Worm (Caenorhabditis elegans) whole organism, L4 larva: ENCODE results near the gene srt-3.

Source experiments
- F26F4.8 ChIP-seq: fragments of 200-800 bp; sonication (Bioruptor generic); conservative IDR thresholded peaks from 2 replicates; pipeline ENCODE4 v1.3.6; 2022; ENCODE audit warnings: missing genetic modification characterization, missing compliant biosample characterization
- F49E8.2 ChIP-seq: sonication (generic microtip); optimal IDR thresholded peaks from 2 replicates; lab custom pipeline; 2016; ENCODE audit warnings: missing compliant biosample characterization, mild to moderate bottlenecking, missing genetic modification characterization, borderline replicate concordance
- T20F7.1 ChIP-seq: fragments of 200-800 bp; sonication (Bioruptor generic); optimal IDR thresholded peaks from 2 replicates; lab custom pipeline; 2018; ENCODE audit warnings: mild to moderate bottlenecking, missing genetic modification characterization, missing compliant biosample characterization
- aha-1 ChIP-seq: fragments of 150-350 bp; peaks from one replicate; lab custom pipeline; 2014; ENCODE audit warnings: missing biosample characterization, missing genetic modification characterization
- aly-2 ChIP-seq: sonication (generic microtip); optimal IDR thresholded peaks from 2 replicates; lab custom pipeline; 2018; ENCODE audit warnings: missing biosample characterization, missing genetic modification characterization
- ceh-20 ChIP-seq: fragments of 200-800 bp; sonication (Bioruptor generic); IDR thresholded peaks from 2 replicates; pipeline ENCODE4 v1.3.6; 2022; ENCODE audit warnings: missing genetic modification reagents, missing genetic modification characterization, missing compliant biosample characterization
- ceh-44 ChIP-seq: fragments of 200-800 bp; sonication (Bioruptor generic); IDR thresholded peaks from 2 replicates; pipeline ENCODE4 v1.3.6; 2022; ENCODE audit warnings: missing genetic modification reagents, missing genetic modification characterization, missing compliant biosample characterization
- ces-1 ChIP-seq: fragments of 150-350 bp; sonication (generic microtip); optimal IDR thresholded peaks from 4 replicates; lab custom pipeline; 2014; ENCODE audit warnings: missing biosample characterization, missing genetic modification reagents, missing genetic modification characterization
- dmd-6 ChIP-seq: fragments of 200-800 bp; sonication (Bioruptor generic); IDR thresholded peaks from 2 replicates; pipeline ENCODE4 v1.3.6; 2022; ENCODE audit warnings: missing genetic modification reagents, missing genetic modification characterization, missing compliant biosample characterization
- egl-27 ChIP-seq: sonication (generic microtip); optimal IDR thresholded peaks from 3 replicates; lab custom pipeline; 2017; ENCODE audit warnings: missing biosample characterization, missing genetic modification reagents, missing genetic modification characterization
- lim-7 ChIP-seq: fragments of 200-800 bp; sonication (Bioruptor generic); IDR thresholded peaks from 2 replicates; pipeline ENCODE4 v1.3.6; 2022; ENCODE audit warnings: missing genetic modification characterization, missing compliant biosample characterization
- lin-15B ChIP-seq: fragments of 150-350 bp; sonication (generic microtip); optimal IDR thresholded peaks from 3 replicates; lab custom pipeline; 2014; ENCODE audit warnings: missing biosample characterization, missing genetic modification characterization
- lin-39 ChIP-seq: fragments of 150-350 bp; optimal IDR thresholded peaks from 2 replicates; lab custom pipeline; 2014; ENCODE audit warnings: missing biosample characterization, missing genetic modification reagents, missing genetic modification characterization
- lsy-2 ChIP-seq, 2 experiments: fragments of 150-350 bp in 1 of 2; sonication (generic microtip) in 1 of 2; optimal IDR thresholded peaks; 2 replicates each; lab custom pipeline; 2014 to 2017; ENCODE audit warnings: missing biosample characterization in 2 of 2, missing genetic modification characterization in 2 of 2
- madf-9 ChIP-seq: fragments of 200-800 bp; sonication (Bioruptor generic); conservative IDR thresholded peaks from 2 replicates; pipeline ENCODE4 v1.3.6; 2022; ENCODE audit warnings: missing genetic modification reagents, missing genetic modification characterization, missing compliant biosample characterization
- mdl-1 ChIP-seq, 2 experiments: fragments of 150-350 bp in 1 of 2; sonication (generic microtip) in 1 of 2; optimal IDR thresholded peaks; 2 replicates each; lab custom pipeline; 2014 to 2017; ENCODE audit warnings: missing biosample characterization in 2 of 2, missing genetic modification characterization in 2 of 2
- mxl-3 ChIP-seq: fragments of 200-800 bp; sonication (Bioruptor generic); optimal IDR thresholded peaks from 2 replicates; lab custom pipeline; 2018; ENCODE audit warnings: mild to moderate bottlenecking, missing genetic modification characterization, missing compliant biosample characterization
- nhr-10 ChIP-seq: fragments of 150-350 bp; optimal IDR thresholded peaks from 2 replicates; lab custom pipeline; 2014; ENCODE audit warnings: missing biosample characterization, missing genetic modification characterization
- nhr-11 ChIP-seq: fragments of 150-350 bp; optimal IDR thresholded peaks from 2 replicates; lab custom pipeline; 2014; ENCODE audit warnings: missing biosample characterization, missing genetic modification characterization
- nhr-111 ChIP-seq: fragments of 200-800 bp; sonication (Bioruptor generic); optimal IDR thresholded peaks from 2 replicates; lab custom pipeline; 2018; ENCODE audit warnings: mild to moderate bottlenecking, missing genetic modification characterization, missing compliant biosample characterization
- nhr-41 ChIP-seq: fragments of 200-800 bp; sonication (Bioruptor generic); IDR thresholded peaks from 2 replicates; pipeline ENCODE4 v1.3.6; 2022; ENCODE audit warnings: missing genetic modification reagents, missing genetic modification characterization, missing compliant biosample characterization
- nhr-76 ChIP-seq: fragments of 150-350 bp; optimal IDR thresholded peaks from 2 replicates; lab custom pipeline; 2014; ENCODE audit warnings: missing biosample characterization, missing genetic modification characterization
- php-3 ChIP-seq: fragments of 200-800 bp; sonication (Bioruptor generic); IDR thresholded peaks from 2 replicates; pipeline ENCODE4 v1.3.6; 2022; ENCODE audit warnings: missing genetic modification reagents, missing genetic modification characterization, missing compliant biosample characterization
- rbr-2 ChIP-seq: sonication (generic microtip); optimal IDR thresholded peaks from 2 replicates; lab custom pipeline; 2016; ENCODE audit warnings: missing genotype, missing genetic modification characterization, missing compliant biosample characterization
- skn-1 ChIP-seq: fragments of 150-350 bp; optimal IDR thresholded peaks from 2 replicates; lab custom pipeline; 2014; ENCODE audit warnings: missing biosample characterization, missing genetic modification characterization
- tag-97 ChIP-seq: fragments of 200-800 bp; sonication (Bioruptor generic); IDR thresholded peaks from 2 replicates; pipeline ENCODE4 v1.3.6; 2022; ENCODE audit warnings: missing genetic modification characterization, missing compliant biosample characterization
- unc-62 ChIP-seq, 3 experiments: fragments of 150-350 bp in 1 of 3; sonication (generic microtip); optimal IDR thresholded peaks in 2 of 3; peaks in 1 of 3; 1 replicate in 1 of 3; 2 replicates in 2 of 3; lab custom pipeline; 2014 to 2017; ENCODE audit warnings: missing biosample characterization in 3 of 3, missing genetic modification characterization in 3 of 3, missing genetic modification reagents in 3 of 3, missing genotype in 1 of 3
- vab-7 ChIP-seq: fragments of 200-800 bp; sonication (Bioruptor generic); IDR thresholded peaks from 2 replicates; pipeline ENCODE4 v1.3.6; 2022; ENCODE audit warnings: missing genetic modification reagents, missing genetic modification characterization, missing compliant biosample characterization
- zip-2 ChIP-seq: fragments of 150-350 bp; optimal IDR thresholded peaks from 2 replicates; lab custom pipeline; 2014; ENCODE audit warnings: missing biosample characterization, missing genetic modification characterization

Gene srt-3

DNA sequence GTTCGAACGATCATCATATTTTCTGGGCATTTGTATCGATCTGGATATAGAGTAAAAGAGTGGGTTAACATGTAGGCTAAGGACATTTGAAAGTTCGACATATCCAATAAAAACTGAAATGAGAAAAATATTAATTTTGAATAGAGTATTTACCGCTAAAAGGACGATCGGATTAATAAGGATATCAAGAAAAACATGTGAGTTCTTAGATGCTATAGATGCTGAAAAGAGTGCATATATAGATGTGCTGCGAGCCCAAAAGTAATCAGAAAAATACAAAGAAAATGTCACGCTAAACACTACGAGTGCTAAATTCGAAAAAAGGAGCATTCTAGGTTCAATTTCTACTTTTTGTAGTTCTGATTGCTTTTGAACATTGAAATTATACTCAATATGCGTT is 17.6 kb downstream of the srt-3 start, which contains the start of gene srt-12:
Gene srt-12, minus strand, starts transcription at position 101 of the 400 bp plus-strand sequence.
- TF ChIP-seq lin-39 (tag; lab: Kevin White, UChicago), result no peak

- TF ChIP-seq skn-1 (tag; lab: Kevin White, UChicago) (no peak), unc-62 (GFP tag; optimal IDR thresholded peaks at IDR 0.05 in 1 of 2; lab: Kevin White, UChicago) (peak in 1 of 2 experiments; percentile 91), unc-62 (tag; optimal IDR thresholded peaks at IDR 0.05; lab: Kevin White, UChicago) (no peak)
Measured at ce11 chrV:4241555-4241954, 18.4 kb downstream of the srt-3 start.

DNA sequence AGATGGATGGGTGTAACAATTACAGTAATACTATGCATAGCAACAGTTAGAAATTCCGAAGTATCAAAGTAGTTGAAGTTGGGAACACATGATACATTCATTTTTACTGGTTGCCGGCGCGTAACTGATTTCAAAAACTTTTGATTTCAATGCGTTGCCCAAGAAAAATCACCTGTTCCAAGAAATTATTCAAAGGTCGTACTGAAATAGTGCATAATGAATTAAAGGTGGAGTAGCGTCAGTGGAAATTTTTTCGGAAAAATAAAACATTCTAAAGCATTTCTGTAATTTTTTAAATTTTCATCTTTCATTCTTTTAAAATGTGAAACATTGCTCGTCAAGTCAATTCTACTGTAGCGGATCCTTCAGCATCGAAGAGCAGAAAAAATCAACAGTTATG is 19.7 kb downstream of the srt-3 start, which contains the start of gene srh-204:
Gene srh-204, minus strand, starts transcription at position 101 of the 400 bp plus-strand sequence.
- TF ChIP-seq rbr-2 (tag; lab: Kevin White, UChicago) (no peak), egl-27 (tag; lab: Kevin White, UChicago) (no peak), aha-1 (tag; lab: Kevin White, UChicago) (peak; percentile 86), zip-2 (tag; lab: Kevin White, UChicago) (no peak), ceh-44 (no peak), php-3 (GFP tag; lab: Robert Waterston, UW) (no peak)
- TF ChIP-seq, all 104 proteins: peak for 1

DNA sequence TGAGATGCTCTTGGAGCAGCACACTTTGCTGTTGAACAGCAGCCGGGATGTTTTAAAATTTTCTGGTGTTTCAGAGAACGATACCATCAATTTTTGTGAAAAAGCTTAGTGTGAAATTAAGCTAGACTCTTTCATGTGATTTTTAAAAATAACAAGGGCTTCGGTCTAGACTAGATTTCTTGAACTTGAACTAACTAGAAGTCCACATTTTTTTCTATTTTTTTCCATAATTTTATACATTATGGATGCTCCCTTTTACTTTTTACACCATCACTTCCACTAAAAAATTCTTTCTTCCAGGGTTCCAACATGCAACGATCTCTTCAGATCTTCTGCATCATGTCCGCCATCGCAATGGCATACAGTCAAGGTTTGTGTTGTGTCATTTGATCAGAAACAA is 23.9 kb downstream of the srt-3 start, which contains the start of gene nlp-13:
Gene nlp-13, plus strand, starts transcription at position 301 of the 400 bp plus-strand sequence.
- TF ChIP-seq nhr-11 (tag; lab: Kevin White, UChicago) (no peak), ces-1 (GFP tag; lab: Kevin White, UChicago) (no peak)

DNA sequence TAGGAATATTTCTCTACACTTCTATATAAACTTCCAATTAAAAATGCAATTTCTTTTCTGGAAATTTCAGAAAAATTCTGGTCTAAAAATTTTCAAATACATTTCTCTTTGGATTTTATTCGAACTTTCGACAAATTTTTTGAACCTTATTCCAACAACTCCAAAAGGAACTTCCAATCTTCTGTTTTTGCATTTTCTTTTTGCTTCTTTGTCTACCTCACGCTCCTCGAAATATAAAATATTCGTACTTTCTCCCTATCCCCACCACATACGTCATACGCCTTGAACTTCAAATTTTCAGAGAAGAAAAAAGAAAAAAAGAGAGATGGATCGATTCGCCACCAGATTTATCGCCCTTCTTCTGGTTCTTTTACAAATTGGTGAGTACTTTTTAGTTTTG is 40.6 kb downstream of the srt-3 start, which contains the start of gene nlp-9:
Gene nlp-9, plus strand, starts transcription at position 301 of the 400 bp plus-strand sequence.
- TF ChIP-seq aly-2 (tag; lab: Kevin White, UChicago) (no peak), F49E8.2 (tag; lab: Kevin White, UChicago) (no peak), dmd-6 (GFP tag; lab: Robert Waterston, UW) (no peak), aha-1 (tag; lab: Kevin White, UChicago) (peak; percentile 13)

DNA sequence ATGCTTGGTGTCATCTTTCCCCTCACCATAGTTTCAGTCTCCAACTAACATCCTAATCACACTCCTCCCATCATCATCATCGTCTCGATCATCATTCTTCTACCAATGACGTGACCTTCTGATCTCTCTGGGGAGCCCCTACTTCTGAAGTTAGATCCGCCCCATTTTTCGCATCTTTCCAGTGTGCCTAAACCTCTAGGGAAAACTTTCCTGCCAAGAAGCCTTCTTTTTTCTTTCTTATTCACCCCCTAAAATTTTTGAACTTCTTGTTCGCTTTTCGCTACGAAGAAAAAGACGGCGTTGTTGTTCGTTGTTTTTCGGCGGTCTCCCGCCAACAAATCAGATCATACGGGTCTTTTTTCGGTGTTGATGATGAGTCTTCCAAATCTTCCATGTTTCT is 41.7 kb downstream of the srt-3 start:
- TF ChIP-seq lsy-2 (tag; optimal IDR thresholded peaks at IDR 0.05; lab: Kevin White, UChicago) (peak in 1 of 2 experiments; percentile 7), F26F4.8 (GFP tag; lab: Robert Waterston, UW) (no peak), nhr-10 (tag; lab: Kevin White, UChicago) (no peak), ceh-20 (GFP tag; lab: Robert Waterston, UW) (0 out of 2 replicates have a peak, but pooled peaks have one; percentile 22), T20F7.1 (GFP tag; lab: Kevin White, UChicago) (no peak), lin-39 (tag; lab: Kevin White, UChicago) (no peak), lim-7 (no peak), mxl-3 (GFP tag; lab: Kevin White, UChicago) (no peak), mdl-1 (tag; optimal IDR thresholded peaks at IDR 0.05; lab: Kevin White, UChicago) (no peak), tag-97 (GFP tag; lab: Robert Waterston, UW) (no peak), vab-7 (GFP tag; lab: Robert Waterston, UW) (peak; percentile 38; the same call in 1 of the 2 replicates), nhr-41 (GFP tag; lab: Robert Waterston, UW) (no peak), nhr-76 (tag; lab: Kevin White, UChicago) (no peak), aha-1 (tag; lab: Kevin White, UChicago) (peak; percentile 92)

DNA sequence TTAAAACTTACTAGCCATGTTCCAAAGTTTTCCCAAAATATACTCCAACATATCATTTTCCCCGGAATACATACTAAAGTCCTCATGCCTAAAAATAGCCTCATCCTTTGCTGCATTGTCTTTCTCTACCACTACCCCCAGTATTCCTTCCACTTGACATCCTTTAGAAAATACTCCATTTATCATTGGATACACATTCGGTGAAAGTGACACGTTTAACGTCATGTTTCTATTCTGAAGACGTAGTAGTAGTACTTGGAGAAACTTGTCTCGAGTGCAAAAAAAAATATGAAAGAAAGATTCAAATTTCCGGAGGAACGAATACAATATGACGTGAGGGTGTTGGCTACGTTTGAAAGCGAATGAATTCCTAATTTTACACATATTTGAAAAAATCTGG is 43.1 kb downstream of the srt-3 start:
- TF ChIP-seq ces-1 (GFP tag; lab: Kevin White, UChicago) (no peak), nhr-111 (GFP tag; lab: Kevin White, UChicago) (no peak), lin-15B (tag; lab: Kevin White, UChicago) (no peak), ceh-20 (GFP tag; lab: Robert Waterston, UW) (no peak), unc-62 (GFP tag; optimal IDR thresholded peaks at IDR 0.05 in 1 of 2; lab: Kevin White, UChicago) (peak in 1 of 2 experiments; percentile 90), unc-62 (tag; optimal IDR thresholded peaks at IDR 0.05; lab: Kevin White, UChicago) (no peak), madf-9 (GFP tag; lab: Robert Waterston, UW) (no peak)
